Worm (Caenorhabditis elegans): ENCODE measurements around the gene ceh-36.

The ceh-36 gene

DNA sequence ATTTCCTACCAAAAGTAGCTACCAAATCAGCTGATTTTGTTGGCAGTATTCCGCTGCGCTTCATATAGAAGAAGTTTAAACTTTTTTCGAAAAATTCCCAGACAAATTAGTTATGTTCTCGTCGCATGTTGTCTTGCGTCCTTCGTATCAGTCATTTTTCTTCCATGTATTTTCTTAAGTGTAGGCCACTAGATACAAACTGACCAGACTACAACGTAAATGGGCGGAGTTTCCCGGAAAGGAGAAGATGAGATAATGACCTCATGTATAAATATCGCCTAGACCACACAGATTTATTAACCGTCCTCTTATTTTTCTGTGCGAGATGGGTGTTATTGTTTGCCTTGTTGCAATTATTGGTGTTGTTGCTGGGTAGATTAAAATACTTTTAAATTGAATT, 38.9 kb upstream of the ceh-36 start, which contains the start of gene cyp-13B2:
Gene cyp-13B2, plus strand, starts transcription at position 301 of the 400 bp plus-strand sequence.
- TF ChIP-seq hsf-1 (GFP tag; IDR thresholded peaks at IDR 0.05) (no peak), ets-4 (GFP tag; optimal IDR thresholded peaks at IDR 0.05) (no peak), hmg-1.2 (GFP tag; IDR thresholded peaks at IDR 0.05) (no peak), ceh-40 (GFP tag; IDR thresholded peaks at IDR 0.05) (no peak), unc-130 (GFP tag; optimal IDR thresholded peaks at IDR 0.05) (no peak), ceh-91 (GFP tag; IDR thresholded peaks at IDR 0.05) (no peak), K12H6.12 (tag; optimal IDR thresholded peaks at IDR 0.05) (no peak), ekl-4 (GFP tag; IDR thresholded peaks at IDR 0.05) (no peak), Y56A3A.18 (GFP tag; IDR thresholded peaks at IDR 0.05) (no peak), B0019.2 (GFP tag; conservative IDR thresholded peaks at IDR 0.05) (no peak)

DNA sequence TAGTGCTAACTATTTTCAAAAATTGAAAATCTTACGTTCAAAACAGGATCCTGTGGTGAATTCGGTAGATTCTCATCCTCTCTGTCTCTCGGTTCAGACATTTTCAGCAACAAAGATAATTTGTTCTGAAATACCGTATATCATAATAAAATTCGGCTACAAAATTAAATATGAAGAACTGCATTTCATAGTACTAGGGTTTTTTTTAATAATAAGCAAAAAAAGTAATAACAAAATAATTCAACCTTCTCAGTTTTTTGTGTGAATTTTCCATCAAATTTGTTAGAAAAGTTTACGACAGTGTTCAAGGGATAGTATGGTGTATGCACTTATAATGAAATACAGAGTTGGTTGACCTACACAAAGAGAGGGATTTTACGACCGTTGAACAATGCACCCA, 36.8 kb upstream of the ceh-36 start, which contains the start of gene K06G5.3:
Gene K06G5.3, minus strand, starts transcription at position 101 of the 400 bp plus-strand sequence.
- TF ChIP-seq pha-4 (tag; optimal IDR thresholded peaks at IDR 0.05), result no peak
- no peak for TF ChIP-seq Y56A3A.18 (GFP tag; IDR thresholded peaks at IDR 0.05)
- no peak for TF ChIP-seq F49E8.2 (tag; optimal IDR thresholded peaks at IDR 0.05; ENCODE audit: insufficient read depth)
- no peak for TF ChIP-seq tbp1 (GFP tag; optimal IDR thresholded peaks at IDR 0.05)
- no peak for TF ChIP-seq bed-2 (GFP tag; IDR thresholded peaks at IDR 0.05)
- no peak for TF ChIP-seq athp-1 (tag; optimal IDR thresholded peaks at IDR 0.05)
- no peak for TF ChIP-seq attf-6 (GFP tag; IDR thresholded peaks at IDR 0.05)
- TF ChIP-seq B0019.2 (GFP tag; conservative IDR thresholded peaks at IDR 0.05), result no peak
- no peak for TF ChIP-seq hmg-20 (GFP tag; IDR thresholded peaks at IDR 0.05)
- no peak for TF ChIP-seq egl-18 (GFP tag; IDR thresholded peaks at IDR 0.05)
- no peak for TF ChIP-seq lin-26 (GFP tag; IDR thresholded peaks at IDR 0.05)
- no peak for TF ChIP-seq attf-5 (GFP tag; optimal IDR thresholded peaks at IDR 0.05)
- no peak for TF ChIP-seq ceh-40 (GFP tag; IDR thresholded peaks at IDR 0.05)
- TF ChIP-seq sptf-2 (GFP tag; optimal IDR thresholded peaks at IDR 0.05), result no peak
- no peak for TF ChIP-seq somi-1 (GFP tag; optimal IDR thresholded peaks at IDR 0.05)
- no peak for TF ChIP-seq ztf-25 (GFP tag; IDR thresholded peaks at IDR 0.05)

DNA sequence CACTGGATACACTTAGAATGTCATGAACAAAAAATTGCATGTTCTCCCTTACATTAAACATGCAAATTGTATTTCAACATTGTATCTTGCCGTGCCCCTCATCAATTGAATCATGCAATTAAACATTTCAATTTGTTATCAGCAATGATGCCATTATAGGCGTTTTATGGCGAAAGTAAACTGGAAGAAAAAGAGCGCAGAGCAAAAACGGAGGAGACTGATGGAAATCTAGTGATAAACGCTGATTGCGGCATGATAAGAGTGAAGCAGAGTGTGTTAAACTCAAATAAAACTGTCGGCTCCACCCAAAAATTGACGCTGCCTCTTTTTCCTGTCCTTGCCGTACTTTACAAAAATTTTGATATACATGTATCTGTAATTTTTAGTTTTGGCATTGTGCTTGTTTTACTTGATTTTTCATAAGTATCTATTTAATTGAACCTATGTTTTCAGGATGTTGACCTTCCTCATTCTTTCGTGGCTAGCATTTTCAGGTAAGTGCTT, 28.2 kb upstream of the ceh-36 start, which contains the start of gene K06G5.1:
Gene K06G5.1, plus strand, starts transcription at position 454 of the 504 bp plus-strand sequence.
- TF ChIP-seq ets-4 (GFP tag; optimal IDR thresholded peaks at IDR 0.05), result peak; percentile 81
- TF ChIP-seq ceh-91 (GFP tag; IDR thresholded peaks at IDR 0.05), result no peak
- no peak for TF ChIP-seq cebp-1 (GFP tag; IDR thresholded peaks at IDR 0.05)
- TF ChIP-seq cebp-1 (tag; optimal IDR thresholded peaks at IDR 0.05), result peak; percentile 64
- peak; percentile 12 for TF ChIP-seq F23B12.7 (tag; optimal IDR thresholded peaks at IDR 0.05; ENCODE audit: insufficient read depth)
- TF ChIP-seq atf-7 (tag; optimal IDR thresholded peaks at IDR 0.05), result peak; percentile 40
- TF ChIP-seq let-607 (tag; optimal IDR thresholded peaks at IDR 0.05), result no peak
- TF ChIP-seq ztf-22 (GFP tag; optimal IDR thresholded peaks at IDR 0.05), result peak; percentile 12
- peak; percentile 98 for TF ChIP-seq nhr-80 (tag; optimal IDR thresholded peaks at IDR 0.05)
- peak; percentile 44 for TF ChIP-seq pha-4 (tag; optimal IDR thresholded peaks at IDR 0.05)
- no peak for TF ChIP-seq F10E7.11 (tag; optimal IDR thresholded peaks at IDR 0.05)
- no peak for TF ChIP-seq ceh-58 (GFP tag; IDR thresholded peaks at IDR 0.05)

DNA sequence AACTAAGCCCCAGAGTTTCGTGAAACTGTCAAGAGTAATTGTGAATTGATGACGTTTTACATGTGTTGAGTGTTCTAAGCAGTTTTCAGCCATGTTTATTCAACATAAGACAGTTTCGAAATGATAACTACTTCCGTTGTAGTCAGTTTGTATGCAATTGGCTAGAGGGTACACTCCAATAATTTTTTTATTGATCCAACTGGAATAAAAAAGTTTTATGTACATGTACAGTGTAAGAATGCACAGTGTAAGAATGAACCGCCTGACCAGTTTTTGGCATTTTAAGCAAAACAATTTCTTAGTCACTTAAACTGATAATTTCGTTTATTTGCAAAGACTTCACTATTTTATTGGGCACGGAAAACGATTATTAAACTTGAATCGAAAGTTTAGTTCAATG, 26.9 kb upstream of the ceh-36 start:
- TF ChIP-seq attf-5 (GFP tag; optimal IDR thresholded peaks at IDR 0.05) (no peak), Y95B8A.8 (GFP tag; IDR thresholded peaks at IDR 0.05) (no peak), nhr-80 (tag; optimal IDR thresholded peaks at IDR 0.05) (peak; percentile 1), snpc-1.1 (tag; optimal IDR thresholded peaks at IDR 0.05; ENCODE audit: insufficient read depth) (no peak)
